Fruit fly (Drosophila melanogaster) whole organism, embryonic: ENCODE data around the gene CG33120.

Experiments
- Blimp-1 ChIP-seq: fragments of 200-800 bp; sonication (Bioruptor generic); optimal IDR thresholded peaks from 3 replicates; lab custom pipeline; 2018; ENCODE audit warnings: missing biosample characterization, missing genetic modification characterization, mild to moderate bottlenecking, moderate library complexity, missing genetic modification reagents
- CG11093 ChIP-seq: fragments of 200-800 bp; sonication (Bioruptor generic); IDR thresholded peaks from 3 replicates; pipeline ENCODE4 v1.3.6; 2022; ENCODE audit warnings: missing biosample characterization, missing genetic modification characterization
- CG11247 ChIP-seq: fragments of 200-800 bp; sonication (Bioruptor generic); IDR thresholded peaks from 2 replicates; pipeline ENCODE4 v1.3.6; 2022; ENCODE audit warnings: missing biosample characterization, missing genetic modification characterization
- CG11456 ChIP-seq: fragments of 200-800 bp; sonication (Bioruptor generic); IDR thresholded peaks from 3 replicates; pipeline ENCODE4 v1.3.6; 2022; ENCODE audit warnings: missing biosample characterization, missing genetic modification characterization
- CG12155 ChIP-seq: fragments of 200-800 bp; sonication (Bioruptor generic); optimal IDR thresholded peaks from 3 replicates; lab custom pipeline; 2016; ENCODE audit warnings: missing biosample characterization, missing genetic modification characterization
- CG15601 ChIP-seq: fragments of 200-800 bp; sonication (Bioruptor generic); optimal IDR thresholded peaks from 3 replicates; lab custom pipeline; 2019; ENCODE audit warnings: missing biosample characterization, mild to moderate bottlenecking, missing genetic modification characterization, moderate library complexity
- CG1602 ChIP-seq: fragments of 200-800 bp; sonication (Bioruptor generic); optimal IDR thresholded peaks from 3 replicates; lab custom pipeline; 2016; ENCODE audit warnings: missing biosample characterization, missing genetic modification characterization
- CG17802 ChIP-seq: fragments of 200-800 bp; sonication (Bioruptor generic); optimal IDR thresholded peaks from 2 replicates; lab custom pipeline; 2018; ENCODE audit warnings: missing biosample characterization, mild to moderate bottlenecking, missing genetic modification characterization, moderate library complexity
- CG2120 ChIP-seq: fragments of 200-800 bp; sonication (Bioruptor generic); optimal IDR thresholded peaks from 3 replicates; lab custom pipeline; 2016; ENCODE audit warnings: missing biosample characterization, missing genetic modification characterization
- CG2199 ChIP-seq: fragments of 200-800 bp; sonication (Bioruptor generic); IDR thresholded peaks from 3 replicates; pipeline ENCODE4 v1.3.6; 2022; ENCODE audit warnings: missing biosample characterization, missing genetic modification characterization
- CG4617 ChIP-seq: fragments of 200-800 bp; sonication (Bioruptor generic); optimal IDR thresholded peaks from 3 replicates; lab custom pipeline; 2016; ENCODE audit warnings: missing biosample characterization, missing genetic modification characterization, borderline replicate concordance
- CG5953 ChIP-seq: fragments of 200-800 bp; sonication (Bioruptor generic); IDR thresholded peaks from 2 replicates; pipeline ENCODE4 v1.3.6; 2022; ENCODE audit warnings: missing biosample characterization, missing genetic modification characterization
- CG6683 ChIP-seq: fragments of 200-800 bp; sonication (Bioruptor generic); optimal IDR thresholded peaks from 2 replicates; lab custom pipeline; 2017; ENCODE audit warnings: missing biosample characterization, mild to moderate bottlenecking, missing genetic modification characterization, missing genetic modification reagents
- CG7271 ChIP-seq: fragments of 200-800 bp; sonication (Bioruptor generic); optimal IDR thresholded peaks from 2 replicates; lab custom pipeline; 2018; ENCODE audit warnings: missing biosample characterization, mild to moderate bottlenecking, missing genetic modification characterization, moderate library complexity
- CG7556 ChIP-seq: fragments of 200-800 bp; sonication (Bioruptor generic); optimal IDR thresholded peaks from 2 replicates; lab custom pipeline; 2017; ENCODE audit warnings: missing biosample characterization, mild to moderate bottlenecking, missing genetic modification characterization
- CG8388 ChIP-seq: fragments of 200-800 bp; sonication (Bioruptor generic); optimal IDR thresholded peaks from 2 replicates; lab custom pipeline; 2019; ENCODE audit warnings: missing biosample characterization, mild to moderate bottlenecking, missing genetic modification characterization, moderate library complexity
- CG9609 ChIP-seq: fragments of 200-800 bp; sonication (Bioruptor generic); optimal IDR thresholded peaks from 3 replicates; lab custom pipeline; 2016; ENCODE audit warnings: missing biosample characterization, missing genetic modification characterization
- CG9727 ChIP-seq: fragments of 200-800 bp; sonication (Bioruptor generic); optimal IDR thresholded peaks from 3 replicates; lab custom pipeline; 2017; ENCODE audit warnings: missing biosample characterization, mild to moderate bottlenecking, missing genetic modification characterization
- Dfd ChIP-seq, 2 experiments: fragments of >200 bp; optimal IDR thresholded peaks; 2 replicates each; lab custom pipeline; 2017; ENCODE audit warnings: missing biosample characterization in 2 of 2, missing genetic modification characterization in 2 of 2
- E2f1 ChIP-seq: fragments of 200-800 bp; sonication (Bioruptor generic); IDR thresholded peaks from 2 replicates; pipeline ENCODE4 v1.3.6; 2022; ENCODE audit warnings: missing biosample characterization, missing genetic modification characterization
- Eip74EF ChIP-seq, 2 experiments: fragments of 200-800 bp in 1 of 2; fragments of >200 bp in 1 of 2; sonication (Bioruptor generic) in 1 of 2; optimal IDR thresholded peaks; 2 replicates each; lab custom pipeline; 2017 to 2019; ENCODE audit warnings: missing biosample characterization in 2 of 2, missing genetic modification characterization in 2 of 2, mild to moderate bottlenecking in 1 of 2, moderate library complexity in 1 of 2
- HLH4C ChIP-seq: fragments of 200-800 bp; sonication (Bioruptor generic); IDR thresholded peaks from 3 replicates; pipeline ENCODE4 v1.3.6; 2022; ENCODE audit warnings: missing biosample characterization, missing genetic modification characterization; ENCODE audit not compliant: partially characterized antibody
- HLH54F ChIP-seq: fragments of 200-800 bp; sonication (Bioruptor generic); optimal IDR thresholded peaks from 3 replicates; lab custom pipeline; 2016; ENCODE audit warnings: missing biosample characterization, missing genetic modification characterization
- Hmr ChIP-seq: fragments of 200-800 bp; sonication (Bioruptor generic); optimal IDR thresholded peaks from 3 replicates; lab custom pipeline; 2017; ENCODE audit warnings: mild to moderate bottlenecking, missing biosample characterization, missing genetic modification reagents, missing genetic modification characterization
- Hr39 ChIP-seq: fragments of >200 bp; optimal IDR thresholded peaks from 2 replicates; lab custom pipeline; 2017
- MTF-1 ChIP-seq: fragments of 200-800 bp; sonication (Bioruptor generic); optimal IDR thresholded peaks from 2 replicates; lab custom pipeline; 2018; ENCODE audit warnings: missing biosample characterization, mild to moderate bottlenecking, missing genetic modification characterization, borderline replicate concordance
- NC2α ChIP-seq: fragments of 200-800 bp; sonication (Bioruptor generic); optimal IDR thresholded peaks from 2 replicates; lab custom pipeline; 2016; ENCODE audit warnings: missing biosample characterization, missing genetic modification characterization
- Oli ChIP-seq: fragments of 200-800 bp; sonication (Bioruptor generic); optimal IDR thresholded peaks from 2 replicates; lab custom pipeline; 2018; ENCODE audit warnings: missing biosample characterization, mild to moderate bottlenecking, missing genetic modification characterization, moderate library complexity
- Sin3A ChIP-seq: fragments of >200 bp; optimal IDR thresholded peaks from 2 replicates; lab custom pipeline; 2018
- Sox100B ChIP-seq: fragments of 200-800 bp; sonication (Bioruptor generic); optimal IDR thresholded peaks from 3 replicates; lab custom pipeline; 2018; ENCODE audit warnings: missing biosample characterization, mild to moderate bottlenecking, missing genetic modification characterization
- Stat92E ChIP-seq, 3 experiments: fragments of >200 bp in 2 of 3; fragments of 200-800 bp in 1 of 3; sonication (Bioruptor generic) in 1 of 3; optimal IDR thresholded peaks; 2 replicates each; lab custom pipeline; 2017 to 2019; ENCODE audit warnings: missing biosample characterization in 3 of 3, missing genetic modification characterization in 3 of 3, mild to moderate bottlenecking in 1 of 3, moderate library complexity in 1 of 3
- Usf ChIP-seq: fragments of 200-800 bp; sonication (Bioruptor generic); optimal IDR thresholded peaks from 2 replicates; lab custom pipeline; 2017; ENCODE audit warnings: missing genotype, missing biosample characterization, missing genetic modification characterization
- al ChIP-seq: fragments of 200-800 bp; sonication (Bioruptor generic); IDR thresholded peaks from 2 replicates; pipeline ENCODE4 v1.3.6; 2022; ENCODE audit warnings: missing biosample characterization, missing genetic modification characterization
- br ChIP-seq: fragments of >200 bp; optimal IDR thresholded peaks from 2 replicates; lab custom pipeline; 2017
- grau ChIP-seq: fragments of 200-800 bp; optimal IDR thresholded peaks from 3 replicates; lab custom pipeline; 2019; ENCODE audit warnings: missing biosample characterization, mild to moderate bottlenecking, missing genetic modification characterization, moderate library complexity
- hbn ChIP-seq: fragments of 200-800 bp; sonication (Bioruptor generic); IDR thresholded peaks from 2 replicates; pipeline ENCODE4 v1.3.6; 2022; ENCODE audit warnings: missing biosample characterization, missing genetic modification characterization; ENCODE audit not compliant: partially characterized antibody
- kay ChIP-seq: fragments of 200-800 bp; sonication (Bioruptor generic); optimal IDR thresholded peaks from 2 replicates; lab custom pipeline; 2016; ENCODE audit warnings: missing biosample characterization, missing genetic modification characterization
- lab ChIP-seq: fragments of 200-800 bp; sonication (Bioruptor generic); optimal IDR thresholded peaks from 3 replicates; lab custom pipeline; 2017; ENCODE audit warnings: missing biosample characterization, missing genetic modification characterization, mild to moderate bottlenecking, moderate library complexity, missing genetic modification reagents
- maf-S ChIP-seq: fragments of 200-800 bp; sonication (Bioruptor generic); optimal IDR thresholded peaks from 2 replicates; lab custom pipeline; 2016; ENCODE audit warnings: missing biosample characterization, missing genetic modification characterization
- mam ChIP-seq: fragments of 200-800 bp; sonication (Bioruptor generic); optimal IDR thresholded peaks from 3 replicates; lab custom pipeline; 2016; ENCODE audit warnings: missing biosample characterization, missing genetic modification characterization
- oc ChIP-seq: fragments of 200-800 bp; sonication (Bioruptor generic); optimal IDR thresholded peaks from 2 replicates; lab custom pipeline; 2018; ENCODE audit warnings: missing biosample characterization, mild to moderate bottlenecking, missing genetic modification characterization, moderate library complexity
- ro ChIP-seq: fragments of 200-800 bp; sonication (Bioruptor generic); IDR thresholded peaks from 2 replicates; pipeline ENCODE4 v1.3.6; 2022; ENCODE audit warnings: missing biosample characterization, missing genetic modification characterization
- sens ChIP-seq: fragments of 200-800 bp; sonication (Bioruptor generic); peaks from one replicate; lab custom pipeline; 2016; ENCODE audit warnings: missing biosample characterization, missing genetic modification characterization
- sens-2 ChIP-seq: fragments of 200-800 bp; sonication (Bioruptor generic); IDR thresholded peaks from 2 replicates; pipeline ENCODE4 v1.3.6; 2022; ENCODE audit warnings: missing biosample characterization, missing genetic modification characterization
- sima ChIP-seq: fragments of 200-800 bp; sonication (Bioruptor generic); optimal IDR thresholded peaks from 2 replicates; lab custom pipeline; 2016; ENCODE audit warnings: missing biosample characterization, missing genetic modification characterization
- sqz ChIP-seq: fragments of 200-800 bp; sonication (Bioruptor generic); optimal IDR thresholded peaks from 3 replicates; lab custom pipeline; 2018; ENCODE audit warnings: missing biosample characterization, mild to moderate bottlenecking, missing genetic modification characterization
- stwl ChIP-seq: fragments of 200-800 bp; sonication (Bioruptor generic); optimal IDR thresholded peaks from 3 replicates; lab custom pipeline; 2018; ENCODE audit warnings: missing biosample characterization, mild to moderate bottlenecking, missing genetic modification characterization, moderate library complexity
- vvl ChIP-seq: fragments of 200-800 bp; sonication (Bioruptor generic); IDR thresholded peaks from 2 replicates; pipeline ENCODE4 v1.3.6; 2022; ENCODE audit warnings: missing biosample characterization, missing genetic modification characterization

Gene CG33120

DNA sequence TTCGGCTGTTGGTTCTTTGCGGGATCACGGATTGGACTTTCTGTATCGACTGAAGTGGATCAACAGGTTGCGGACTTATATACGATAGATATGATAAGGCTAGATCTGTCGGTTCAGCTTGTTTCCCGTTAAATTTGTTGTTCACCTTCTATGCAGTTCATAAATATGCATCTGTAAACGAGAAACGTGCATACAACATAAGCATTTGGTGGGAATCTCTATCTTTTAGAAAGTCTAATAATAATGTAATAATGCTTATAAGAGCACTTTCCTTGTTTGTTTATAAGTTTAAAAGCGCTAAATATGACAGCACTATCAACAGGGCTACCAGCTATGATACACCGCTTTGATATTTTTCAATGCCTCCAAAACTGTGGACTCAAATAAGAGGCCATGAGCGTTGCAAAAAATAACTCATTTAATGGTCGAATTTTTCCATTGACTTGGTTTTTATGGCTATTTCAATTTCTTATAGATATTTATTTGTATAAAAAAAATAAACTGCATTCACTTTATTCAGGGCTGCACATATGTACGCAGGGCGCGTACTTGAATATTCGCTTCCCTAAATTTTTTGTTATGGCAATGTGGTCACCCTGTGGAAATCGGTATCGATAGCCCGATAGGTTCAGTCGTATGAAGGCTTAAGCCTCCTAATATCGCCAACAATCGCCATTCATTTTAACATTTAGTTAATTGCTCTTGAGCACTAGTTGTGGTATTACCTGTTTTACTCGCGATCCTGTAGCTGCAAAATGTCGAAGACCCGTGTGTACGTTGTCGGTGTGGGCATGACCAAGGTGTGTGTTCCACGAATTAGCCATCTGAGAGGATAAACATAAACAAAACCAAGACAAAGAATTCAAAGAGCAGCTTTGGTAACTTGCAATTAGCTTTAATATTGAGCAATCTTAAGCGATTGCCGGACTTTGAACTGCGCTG lies 13.5 kb downstream of the CG33120 start, which contains the start of the genes CG17597 and ScpX (continued):
- TF ChIP-seq CG7556 (GFP tag; lab: Kevin White, UChicago) (peak; percentile 31), Sox100B (peak; percentile 54), CG4617 (GFP tag; lab: Kevin White, UChicago) (peak; percentile 23), Stat92E (GFP tag; optimal IDR thresholded peaks at IDR 0.05; lab: Kevin White, UChicago) (no peak), kay (GFP tag; lab: Kevin White, UChicago) (peak; percentile 53), sens (GFP tag; lab: Kevin White, UChicago) (peak; percentile 92), MTF-1 (GFP tag; lab: Kevin White, UChicago) (no peak), CG7271 (tag; lab: Kevin White, UChicago) (no peak), CG9609 (peak; percentile 32), sima (GFP tag; lab: Kevin White, UChicago) (no peak), CG9727 (GFP tag; lab: Kevin White, UChicago) (peak; percentile 69), mam (peak; percentile 69), E2f1 (GFP tag; lab: Robert Waterston, UW) (peak; percentile 9; the same call in 1 of the 2 replicates), maf-S (GFP tag; lab: Kevin White, UChicago) (peak; percentile 60), al (GFP tag; lab: Robert Waterston, UW) (no peak; the same call in 1 of the 2 replicates), CG12155 (peak; percentile 65), CG5953 (no peak), Usf (peak; percentile 24), CG11456 (GFP tag; lab: Robert Waterston, UW) (0 out of 3 replicates have a peak, but pooled peaks have one; percentile 59), HLH4C (GFP tag; lab: Robert Waterston, UW) (peak; percentile 90), CG6683 (GFP tag; lab: Kevin White, UChicago) (no peak), Blimp-1 (GFP tag; lab: Kevin White, UChicago) (peak; percentile 64), sqz (peak; percentile 51), CG2120 (GFP tag; lab: Kevin White, UChicago) (peak; percentile 79), CG8388 (peak; percentile 45), Dfd (GFP tag; optimal IDR thresholded peaks at IDR 0.05; lab: Kevin White, UChicago) (no peak), CG11093 (GFP tag; lab: Robert Waterston, UW) (no peak), grau (tag; lab: Kevin White, UChicago) (peak; percentile 69), CG11247 (GFP tag; lab: Robert Waterston, UW) (0 out of 2 replicates have a peak, but pooled peaks have one; percentile 24), sens-2 (GFP tag; lab: Robert Waterston, UW) (no peak), stwl (peak; percentile 94), br (lab: Kevin White, UChicago) (no peak), vvl (GFP tag; lab: Robert Waterston, UW) (peak; percentile 32; the same call in 1 of the 2 replicates), Oli (peak; percentile 58), CG2199 (GFP tag; lab: Robert Waterston, UW) (no peak), hbn (GFP tag; lab: Robert Waterston, UW) (peak; percentile 76), NC2α (GFP tag; lab: Kevin White, UChicago) (peak; percentile 56), oc (tag; lab: Kevin White, UChicago) (peak; percentile 59), HLH54F (GFP tag; lab: Kevin White, UChicago) (peak; percentile 68), CG1602 (GFP tag; lab: Kevin White, UChicago) (peak; percentile 65), Hr39 (lab: Kevin White, UChicago) (no peak), Hmr (peak; percentile 63), lab (GFP tag; lab: Kevin White, UChicago) (peak; percentile 75), ro (GFP tag; lab: Robert Waterston, UW) (no peak), CG17802 (tag; lab: Kevin White, UChicago) (peak; percentile 48), Eip74EF (GFP tag; optimal IDR thresholded peaks at IDR 0.05; lab: Kevin White, UChicago) (no peak), Sin3A (lab: Kevin White, UChicago) (peak; percentile 71), CG15601 (peak; percentile 46)
